Fruit fly (Drosophila melanogaster) ovary, adult (tissue): Measurements from ENCODE around the gene Syx18.

Source experiments
- CG17801 ChIP-seq: fragments of 200-800 bp; optimal IDR thresholded peaks from 2 replicates; lab custom pipeline; 2019; ENCODE audit warnings: missing biosample characterization, mild to moderate bottlenecking, missing genetic modification characterization, moderate library complexity; ENCODE audit not compliant: partially characterized antibody

The Syx18 gene

DNA sequence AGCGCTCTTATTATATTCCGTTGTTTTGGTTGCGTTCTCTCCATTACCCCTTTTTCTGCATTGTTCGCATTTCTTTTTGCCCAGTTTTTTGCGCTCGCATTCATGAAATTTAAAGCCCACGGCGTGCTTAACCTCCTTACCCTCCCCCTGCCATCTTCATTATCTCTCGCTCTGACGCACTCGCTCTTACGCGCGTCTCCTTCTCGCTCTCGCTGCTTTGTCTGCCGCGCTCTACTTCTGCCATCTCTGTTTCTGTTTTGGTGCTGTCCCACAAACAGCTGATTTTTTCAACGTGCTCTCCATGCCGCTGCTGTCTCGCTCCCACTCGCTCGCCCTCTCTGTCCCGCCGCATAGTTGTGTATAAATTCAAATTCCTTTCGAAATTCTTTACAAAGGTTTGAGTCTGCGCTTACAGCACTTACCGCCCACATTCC is 38.9 kb downstream of the Syx18 start:
- TF ChIP-seq CG17801 (GFP tag; lab: Kevin White, UChicago), result peak; percentile 57

DNA sequence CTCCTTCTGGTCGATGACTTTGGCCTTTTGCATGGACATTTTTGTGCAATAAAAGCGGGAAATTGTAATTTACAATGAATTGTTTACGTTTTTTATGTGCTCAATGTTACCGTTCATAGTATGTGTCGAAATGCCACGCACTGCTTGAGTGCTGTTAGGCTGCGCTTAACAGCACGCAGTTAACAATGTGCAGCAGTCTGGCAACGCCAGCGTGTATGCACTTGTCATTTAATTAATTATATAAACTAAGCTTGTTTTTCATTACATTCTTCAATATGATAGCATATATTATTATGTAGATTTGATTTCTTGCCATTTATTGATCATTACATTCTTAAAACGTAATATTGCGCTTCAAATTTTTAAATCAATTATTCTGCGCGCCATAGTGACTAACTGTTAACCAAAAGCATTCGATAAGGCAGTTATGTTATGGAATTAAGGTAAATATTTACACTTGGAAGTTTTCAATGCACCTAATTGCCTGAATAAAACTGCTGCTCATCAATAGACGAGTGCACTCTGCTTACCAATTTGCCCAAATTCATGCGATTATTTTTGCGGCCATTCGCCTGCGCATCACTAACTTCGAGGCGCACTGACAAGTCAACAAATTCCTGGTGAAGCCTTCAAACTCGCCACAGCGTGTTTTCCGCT is 40.2 kb downstream of the Syx18 start, which contains the start of the genes CG13625 and mld:
Gene CG13625, minus strand, starts transcription at position 119 of the 657 bp plus-strand sequence.
Gene mld, plus strand, starts transcription at position 612 of the 657 bp plus-strand sequence.
- TF ChIP-seq CG17801 (GFP tag; lab: Kevin White, UChicago), result no peak

DNA sequence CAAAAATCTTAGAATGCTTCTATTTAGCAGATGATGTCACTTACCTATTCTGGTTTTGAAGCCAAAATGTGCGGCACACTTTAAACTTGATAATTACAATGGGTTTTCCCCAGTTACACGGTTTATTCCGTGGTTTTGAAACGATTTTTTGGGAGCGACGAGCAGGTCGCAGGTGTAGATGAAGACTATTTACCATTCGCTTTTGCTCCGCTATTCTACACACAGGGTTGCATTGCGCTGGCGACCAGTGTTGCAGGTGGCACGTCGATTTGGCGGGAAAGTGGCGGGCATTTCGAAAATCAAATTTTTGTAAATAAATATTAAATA is 42.7 kb downstream of the Syx18 start, which contains the start of gene REPTOR:
Gene REPTOR, minus strand, starts transcription at position 196 of the 327 bp plus-strand sequence.
- TF ChIP-seq CG17801 (GFP tag; lab: Kevin White, UChicago), result peak; percentile 12

DNA sequence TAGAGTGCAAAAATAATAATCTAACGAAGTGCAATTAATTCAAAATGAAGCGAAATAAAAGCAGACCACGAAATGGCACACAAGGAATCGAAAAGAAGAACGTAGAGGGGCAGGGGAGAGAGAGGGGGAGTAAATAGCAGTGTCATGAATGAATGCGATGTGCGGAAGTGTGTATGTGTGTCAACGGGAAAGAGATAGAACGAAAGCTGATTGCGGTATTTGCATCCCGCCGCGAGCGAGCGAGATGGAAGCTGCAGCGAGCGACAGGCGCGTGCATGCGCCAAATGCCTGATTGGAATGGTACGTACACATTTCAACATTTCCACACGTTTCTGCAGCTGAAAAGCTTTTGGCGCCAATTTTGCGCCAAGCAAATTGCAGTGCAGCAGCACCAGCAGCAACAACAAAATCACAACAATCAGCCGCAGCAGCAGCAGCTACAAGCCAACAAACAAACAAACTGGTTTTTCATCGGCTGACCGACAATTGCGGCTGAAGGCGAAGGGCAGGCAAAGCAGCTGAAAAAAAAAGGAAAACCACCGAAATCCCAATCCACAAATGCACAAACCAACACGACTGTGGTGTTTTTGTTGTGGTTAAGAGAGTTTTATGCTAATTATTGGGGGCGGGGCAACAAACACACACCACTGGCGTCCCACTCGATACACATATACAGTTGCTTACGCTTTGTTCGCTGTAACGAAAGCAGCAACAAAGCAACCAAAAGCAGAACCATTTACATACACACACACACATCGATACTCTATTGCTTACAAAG is 43.3 kb downstream of the Syx18 start:
- peak; percentile 13 for TF ChIP-seq CG17801 (GFP tag; lab: Kevin White, UChicago)

DNA sequence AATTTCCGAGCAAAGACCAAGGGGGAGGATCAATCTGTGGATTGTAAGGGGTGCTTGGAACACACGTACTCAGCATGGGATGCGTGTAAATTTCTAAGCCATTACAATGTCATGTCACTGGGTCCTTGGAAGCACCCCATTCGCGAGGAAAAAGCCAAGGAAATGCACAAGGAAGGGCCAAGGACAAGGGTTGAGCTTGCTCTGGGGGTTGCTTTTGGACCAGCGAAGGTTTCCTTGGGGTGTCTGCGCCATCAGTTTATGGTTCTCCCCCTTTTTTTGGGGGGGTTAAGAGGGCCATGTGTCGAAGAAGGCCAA is 44.4 kb downstream of the Syx18 start:
- TF ChIP-seq CG17801 (GFP tag; lab: Kevin White, UChicago), result no peak

DNA sequence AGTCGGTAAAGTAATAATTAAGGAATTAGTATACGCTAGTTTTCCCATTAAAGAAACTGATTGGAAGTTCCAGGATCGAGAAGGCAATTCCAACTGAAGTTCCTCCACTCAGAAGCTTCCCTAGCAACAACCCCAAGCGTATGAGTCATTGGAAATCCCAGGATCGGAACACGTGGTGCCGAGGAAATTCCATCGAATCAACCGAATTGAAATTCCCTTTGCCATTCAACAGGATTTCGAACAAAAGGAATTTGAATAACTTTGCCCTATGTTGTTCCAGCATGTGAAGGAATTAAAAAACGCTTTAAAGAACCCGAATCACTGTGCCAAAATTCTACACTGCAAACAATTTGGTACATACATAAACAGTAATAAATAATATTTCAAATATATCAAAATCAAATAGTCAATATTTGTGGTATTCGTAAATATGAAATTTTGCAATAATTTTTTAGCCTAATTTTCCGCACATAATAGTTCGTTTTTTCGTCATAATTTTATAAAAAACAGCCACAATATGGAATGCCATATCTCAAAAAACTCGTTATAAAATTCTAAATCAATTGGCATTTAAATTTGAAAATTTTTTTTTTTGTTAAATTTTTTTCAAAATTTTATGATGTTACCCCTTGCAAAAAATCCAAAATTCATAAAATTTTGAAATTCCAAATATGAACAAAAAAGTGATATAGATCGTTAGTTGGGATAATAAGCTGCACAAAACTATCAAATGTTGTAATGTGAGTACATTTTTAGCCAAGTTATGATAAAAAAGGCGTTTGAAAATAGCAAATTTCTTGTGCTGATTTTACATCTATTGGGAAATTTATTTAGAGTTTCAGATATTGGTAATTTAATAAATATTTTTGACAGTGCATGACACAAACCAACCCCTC is 45.0 kb downstream of the Syx18 start:
- no peak for TF ChIP-seq CG17801 (GFP tag; lab: Kevin White, UChicago)

DNA sequence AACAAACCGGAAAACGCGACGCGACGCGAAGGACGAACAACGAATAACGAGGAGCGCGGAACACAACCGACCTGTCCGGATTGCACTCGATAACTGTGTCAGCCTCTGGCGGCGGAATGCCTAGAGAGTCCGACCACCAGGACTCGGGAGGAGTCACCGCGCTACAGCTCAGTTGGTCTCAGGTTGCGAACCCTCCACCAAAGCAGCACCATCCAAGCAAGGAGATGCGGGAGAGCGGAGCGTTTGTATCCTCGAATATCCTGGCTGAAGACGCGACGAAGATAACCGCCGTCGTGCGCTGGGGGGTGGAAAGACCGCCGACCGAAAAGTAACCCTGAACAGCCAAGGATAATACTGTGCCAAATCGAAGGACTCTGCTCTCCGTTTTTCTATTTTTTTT is 48.0 kb downstream of the Syx18 start:
- no peak for TF ChIP-seq CG17801 (GFP tag; lab: Kevin White, UChicago)

DNA sequence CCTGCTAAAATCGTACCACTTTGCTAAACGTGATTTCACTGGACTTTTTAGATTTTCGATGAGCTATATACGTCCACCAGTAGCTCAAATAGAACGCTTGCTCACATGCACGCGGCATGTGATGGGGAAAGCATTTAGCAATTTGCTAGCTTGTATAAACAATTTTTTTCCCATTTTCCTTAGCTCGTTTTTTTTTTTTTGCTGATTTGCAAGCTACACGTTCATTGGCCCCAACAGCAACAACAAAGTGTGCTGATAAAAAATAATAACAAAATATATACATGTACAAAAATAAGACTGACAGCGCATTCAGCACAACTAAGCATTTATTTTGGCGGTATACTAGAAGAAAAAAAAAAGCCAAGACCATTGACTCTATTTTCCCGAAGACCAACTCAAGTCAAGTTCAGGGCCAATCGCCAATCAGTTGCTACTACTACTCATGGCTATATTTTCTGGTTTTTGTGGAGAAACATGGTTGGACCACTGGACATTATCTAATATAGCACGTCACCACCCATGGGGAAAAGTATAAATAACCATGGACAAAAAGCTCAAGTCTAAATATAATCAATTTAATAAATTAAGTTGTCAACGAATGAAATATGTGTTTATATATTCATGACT is 49.5 kb downstream of the Syx18 start:
- peak; percentile 64 for TF ChIP-seq CG17801 (GFP tag; lab: Kevin White, UChicago)

DNA sequence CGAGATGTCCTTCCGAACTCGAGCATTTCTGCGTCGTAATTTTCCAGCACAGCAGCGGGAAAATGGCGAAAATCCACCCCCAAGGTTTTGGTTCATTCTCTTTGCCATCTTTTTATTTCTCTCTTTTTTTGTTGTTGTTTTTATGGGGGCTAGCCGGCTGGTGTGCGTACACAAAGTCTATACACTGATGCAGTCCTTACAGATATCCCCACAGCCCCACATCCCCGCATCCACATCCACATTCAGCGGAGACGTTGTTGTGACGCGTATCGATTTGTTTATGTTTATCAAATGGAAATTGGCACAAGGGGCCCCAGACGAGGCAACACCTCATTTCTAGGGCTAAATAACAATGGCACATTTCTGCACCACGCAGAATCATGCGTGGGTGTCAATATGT is 50.3 kb downstream of the Syx18 start:
- TF ChIP-seq CG17801 (GFP tag; lab: Kevin White, UChicago), result no peak

DNA sequence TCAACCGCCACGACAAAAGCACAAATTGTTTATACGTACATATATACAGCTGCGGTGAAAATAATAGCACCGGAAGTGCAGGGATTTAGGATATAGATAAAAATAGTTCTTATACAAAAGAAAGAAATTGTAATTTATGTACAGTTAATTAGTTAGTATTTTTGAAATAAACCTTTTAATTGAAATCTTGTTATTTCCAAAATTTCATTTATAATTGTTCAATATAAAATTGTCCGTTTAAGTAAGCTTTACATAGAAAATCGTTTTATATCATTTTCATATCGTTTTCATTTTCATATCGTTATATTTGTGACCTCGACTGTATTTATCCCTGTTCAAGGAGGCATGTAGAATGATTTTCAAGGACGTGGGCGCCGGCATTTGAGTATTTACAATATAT is 51.2 kb downstream of the Syx18 start:
- TF ChIP-seq CG17801 (GFP tag; lab: Kevin White, UChicago), result no peak
